Worm (Caenorhabditis elegans) whole organism, L4 larva: Measurements from ENCODE around the gene npr-36.

ENCODE experiments used
- F49E8.2 ChIP-seq: sonication (generic microtip); optimal IDR thresholded peaks from 2 replicates; lab custom pipeline; 2016; ENCODE audit warnings: missing compliant biosample characterization, mild to moderate bottlenecking, missing genetic modification characterization, borderline replicate concordance
- R02D3.7 ChIP-seq: fragments of 150-350 bp; sonication (generic microtip); optimal IDR thresholded peaks from 3 replicates; lab custom pipeline; 2014; ENCODE audit warnings: missing biosample characterization, missing genetic modification characterization
- T20F7.1 ChIP-seq: fragments of 200-800 bp; sonication (Bioruptor generic); optimal IDR thresholded peaks from 2 replicates; lab custom pipeline; 2018; ENCODE audit warnings: mild to moderate bottlenecking, missing genetic modification characterization, missing compliant biosample characterization
- T26A8.4 ChIP-seq: fragments of 200-800 bp; sonication (Bioruptor generic); IDR thresholded peaks from 2 replicates; pipeline ENCODE4 v1.3.6; 2022; ENCODE audit warnings: missing genetic modification characterization, missing compliant biosample characterization
- Y5F2A.4 ChIP-seq: fragments of 200-800 bp; sonication (Bioruptor generic); optimal IDR thresholded peaks from 2 replicates; lab custom pipeline; 2018; ENCODE audit warnings: mild to moderate bottlenecking, missing genetic modification characterization, missing compliant biosample characterization
- Y75B8A.6 ChIP-seq: fragments of 200-800 bp; sonication (Bioruptor generic); IDR thresholded peaks from 2 replicates; pipeline ENCODE4 v1.3.6; 2022; ENCODE audit warnings: missing genetic modification reagents, missing genetic modification characterization, missing compliant biosample characterization
- ZK546.5 ChIP-seq, 2 experiments: sonication (generic microtip); optimal IDR thresholded peaks; 2 replicates each; lab custom pipeline; 2017; ENCODE audit warnings: missing biosample characterization in 2 of 2, missing genetic modification characterization in 2 of 2
- ama-1 ChIP-seq: fragments of 150-350 bp; optimal IDR thresholded peaks from 2 replicates; lab custom pipeline; 2014; ENCODE audit warnings: inconsistent platforms, mixed read lengths
- arid-1 ChIP-seq: fragments of 200-800 bp; sonication (Bioruptor generic); conservative IDR thresholded peaks from 2 replicates; pipeline ENCODE4 v1.3.6; 2022; ENCODE audit warnings: missing genetic modification reagents, missing genetic modification characterization, missing compliant biosample characterization
- attf-4 ChIP-seq: sonication (generic microtip); optimal IDR thresholded peaks from 3 replicates; lab custom pipeline; 2017; ENCODE audit warnings: missing biosample characterization, missing genetic modification characterization
- ceh-20 ChIP-seq: fragments of 200-800 bp; sonication (Bioruptor generic); IDR thresholded peaks from 2 replicates; pipeline ENCODE4 v1.3.6; 2022; ENCODE audit warnings: missing genetic modification reagents, missing genetic modification characterization, missing compliant biosample characterization
- ceh-28 ChIP-seq: fragments of 150-350 bp; optimal IDR thresholded peaks from 2 replicates; lab custom pipeline; 2014; ENCODE audit warnings: missing biosample characterization, missing genetic modification reagents, missing genetic modification characterization
- daf-16 ChIP-seq, 3 experiments: sonication (generic microtip); optimal IDR thresholded peaks; 2 replicates each; lab custom pipeline; 2016 to 2017; ENCODE audit warnings: missing genetic modification characterization in 3 of 3, missing genetic modification reagents in 3 of 3, mild to moderate bottlenecking in 2 of 3, missing compliant biosample characterization in 2 of 3, missing biosample characterization in 1 of 3, moderate library complexity in 1 of 3
- daf-19 ChIP-seq: fragments of 200-800 bp; sonication (Bioruptor generic); conservative IDR thresholded peaks from 2 replicates; pipeline ENCODE4 v1.3.6; 2022; ENCODE audit warnings: missing genetic modification characterization, missing compliant biosample characterization
- dpl-1 ChIP-seq: fragments of 150-350 bp; optimal IDR thresholded peaks from 2 replicates; lab custom pipeline; 2014; ENCODE audit warnings: missing biosample characterization, missing genetic modification reagents, missing genetic modification characterization
- dve-1 ChIP-seq: sonication (generic microtip); optimal IDR thresholded peaks from 2 replicates; lab custom pipeline; 2017; ENCODE audit warnings: antibody characterized with exemption, mild to moderate bottlenecking, missing genetic modification characterization, missing compliant biosample characterization; ENCODE audit not compliant: insufficient read depth
- egl-27 ChIP-seq: sonication (generic microtip); optimal IDR thresholded peaks from 3 replicates; lab custom pipeline; 2017; ENCODE audit warnings: missing biosample characterization, missing genetic modification reagents, missing genetic modification characterization
- fkh-10 ChIP-seq: fragments of 150-350 bp; optimal IDR thresholded peaks from 2 replicates; lab custom pipeline; 2014; ENCODE audit warnings: missing biosample characterization, missing genetic modification reagents, missing genetic modification characterization
- hlh-11 ChIP-seq: fragments of 200-800 bp; sonication (Bioruptor generic); optimal IDR thresholded peaks from 2 replicates; lab custom pipeline; 2018; ENCODE audit warnings: mild to moderate bottlenecking, missing genetic modification characterization, missing compliant biosample characterization
- hlh-30 ChIP-seq: sonication (generic microtip); optimal IDR thresholded peaks from 2 replicates; lab custom pipeline; 2017; ENCODE audit warnings: antibody characterized with exemption, mild to moderate bottlenecking, missing genetic modification characterization, missing compliant biosample characterization; ENCODE audit not compliant: insufficient read depth
- jun-1 ChIP-seq: fragments of 150-350 bp; optimal IDR thresholded peaks from 2 replicates; lab custom pipeline; 2014; ENCODE audit warnings: missing biosample characterization, missing genetic modification reagents, missing genetic modification characterization
- lin-1 ChIP-seq: fragments of 200-800 bp; sonication (Bioruptor generic); IDR thresholded peaks from 2 replicates; pipeline ENCODE4 v1.3.6; 2022; ENCODE audit warnings: missing genetic modification reagents, missing genetic modification characterization, missing compliant biosample characterization
- lin-15B ChIP-seq: fragments of 150-350 bp; sonication (generic microtip); optimal IDR thresholded peaks from 3 replicates; lab custom pipeline; 2014; ENCODE audit warnings: missing biosample characterization, missing genetic modification characterization
- lin-38 ChIP-seq: fragments of 200-800 bp; sonication (Bioruptor generic); IDR thresholded peaks from 2 replicates; pipeline ENCODE4 v1.3.6; 2022; ENCODE audit warnings: missing genetic modification reagents, missing genetic modification characterization, missing compliant biosample characterization
- lir-3 ChIP-seq: sonication (generic microtip); optimal IDR thresholded peaks from 2 replicates; lab custom pipeline; 2016; ENCODE audit warnings: mild to moderate bottlenecking, missing genetic modification characterization, missing compliant biosample characterization
- mes-2 ChIP-seq: sonication (generic microtip); optimal IDR thresholded peaks from 2 replicates; lab custom pipeline; 2016; ENCODE audit warnings: missing genotype, mild to moderate bottlenecking, missing genetic modification characterization, missing compliant biosample characterization; ENCODE audit not compliant: poor library complexity, severe bottlenecking
- mxl-3 ChIP-seq: fragments of 200-800 bp; sonication (Bioruptor generic); optimal IDR thresholded peaks from 2 replicates; lab custom pipeline; 2018; ENCODE audit warnings: mild to moderate bottlenecking, missing genetic modification characterization, missing compliant biosample characterization
- nhr-102 ChIP-seq: sonication (generic microtip); optimal IDR thresholded peaks from 2 replicates; lab custom pipeline; 2016; ENCODE audit warnings: mild to moderate bottlenecking, missing genetic modification characterization, moderate library complexity, missing compliant biosample characterization
- nhr-111 ChIP-seq: fragments of 200-800 bp; sonication (Bioruptor generic); optimal IDR thresholded peaks from 2 replicates; lab custom pipeline; 2018; ENCODE audit warnings: mild to moderate bottlenecking, missing genetic modification characterization, missing compliant biosample characterization
- nhr-237 ChIP-seq: sonication (generic microtip); optimal IDR thresholded peaks from 2 replicates; lab custom pipeline; 2017; ENCODE audit warnings: missing biosample characterization, missing genetic modification characterization
- nhr-25 ChIP-seq: sonication (generic microtip); optimal IDR thresholded peaks from 2 replicates; lab custom pipeline; 2017; ENCODE audit warnings: missing genetic modification characterization, mild to moderate bottlenecking, missing compliant biosample characterization, antibody characterized with exemption, moderate library complexity, borderline replicate concordance; ENCODE audit not compliant: insufficient read depth
- nhr-28 ChIP-seq: fragments of 150-350 bp; optimal IDR thresholded peaks from 2 replicates; lab custom pipeline; 2014; ENCODE audit warnings: missing biosample characterization, missing genetic modification characterization
- nhr-41 ChIP-seq: fragments of 200-800 bp; sonication (Bioruptor generic); IDR thresholded peaks from 2 replicates; pipeline ENCODE4 v1.3.6; 2022; ENCODE audit warnings: missing genetic modification reagents, missing genetic modification characterization, missing compliant biosample characterization
- nhr-42 ChIP-seq: fragments of 200-800 bp; sonication (Bioruptor generic); IDR thresholded peaks from 2 replicates; pipeline ENCODE4 v1.3.6; 2022; ENCODE audit warnings: missing genetic modification characterization, missing compliant biosample characterization
- nhr-48 ChIP-seq: sonication (generic microtip); optimal IDR thresholded peaks from 2 replicates; lab custom pipeline; 2016; ENCODE audit warnings: mild to moderate bottlenecking, missing genetic modification characterization, missing compliant biosample characterization
- nhr-6 ChIP-seq: fragments of 150-350 bp; optimal IDR thresholded peaks from 2 replicates; lab custom pipeline; 2014; ENCODE audit warnings: missing biosample characterization, missing genetic modification characterization
- nhr-76 ChIP-seq: fragments of 150-350 bp; optimal IDR thresholded peaks from 2 replicates; lab custom pipeline; 2014; ENCODE audit warnings: missing biosample characterization, missing genetic modification characterization
- pqm-1 ChIP-seq: sonication (generic microtip); optimal IDR thresholded peaks from 2 replicates; lab custom pipeline; 2017; ENCODE audit warnings: missing biosample characterization, missing genetic modification characterization
- rbr-2 ChIP-seq: sonication (generic microtip); optimal IDR thresholded peaks from 2 replicates; lab custom pipeline; 2016; ENCODE audit warnings: missing genotype, missing genetic modification characterization, missing compliant biosample characterization
- skn-1 ChIP-seq: fragments of 150-350 bp; optimal IDR thresholded peaks from 2 replicates; lab custom pipeline; 2014; ENCODE audit warnings: missing biosample characterization, missing genetic modification characterization
- tra-1 ChIP-seq: fragments of 200-800 bp; sonication (Bioruptor generic); IDR thresholded peaks from 2 replicates; pipeline ENCODE4 v1.3.6; 2022; ENCODE audit warnings: missing genetic modification reagents, missing genetic modification characterization, missing compliant biosample characterization
- unc-62 ChIP-seq, 3 experiments: fragments of 150-350 bp in 1 of 3; sonication (generic microtip); optimal IDR thresholded peaks in 2 of 3; peaks in 1 of 3; 1 replicate in 1 of 3; 2 replicates in 2 of 3; lab custom pipeline; 2014 to 2017; ENCODE audit warnings: missing biosample characterization in 3 of 3, missing genetic modification characterization in 3 of 3, missing genetic modification reagents in 3 of 3, missing genotype in 1 of 3
- zag-1 ChIP-seq: fragments of 150-350 bp; optimal IDR thresholded peaks from 2 replicates; lab custom pipeline; 2014; ENCODE audit warnings: missing biosample characterization, missing genetic modification characterization
- zfp-2 ChIP-seq: sonication (generic microtip); optimal IDR thresholded peaks from 2 replicates; lab custom pipeline; 2016; ENCODE audit warnings: mild to moderate bottlenecking, missing genetic modification characterization, missing compliant biosample characterization
- ztf-11 ChIP-seq: fragments of 150-350 bp; optimal IDR thresholded peaks from 2 replicates; lab custom pipeline; 2014; ENCODE audit warnings: missing biosample characterization, missing genetic modification characterization

The npr-36 gene

DNA sequence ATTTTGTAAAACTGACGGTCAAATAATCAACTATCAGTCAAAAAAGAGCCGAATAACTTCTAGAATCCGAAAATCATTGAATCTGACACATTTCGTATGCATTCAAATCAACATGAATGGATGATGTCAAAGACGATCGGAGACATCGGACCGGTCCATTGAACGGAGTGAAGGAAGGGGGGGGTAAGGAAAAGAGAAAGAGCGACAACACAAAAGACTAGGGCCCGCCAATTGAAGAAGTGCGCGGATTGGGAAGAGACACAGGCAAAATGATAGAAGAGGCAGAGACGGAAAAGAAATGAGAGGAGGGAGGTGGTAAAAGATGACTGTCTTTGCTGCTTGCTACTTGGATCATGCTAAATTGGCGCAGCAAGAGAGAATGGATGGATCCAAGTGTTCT lies 10.0 kb downstream of the npr-36 start (continued):
- TF ChIP-seq ZK546.5 (tag; optimal IDR thresholded peaks at IDR 0.05; lab: Kevin White, UChicago) (no peak), daf-19 (GFP tag; lab: Robert Waterston, UW) (no peak), mes-2 (no peak), arid-1 (no peak), fkh-10 (GFP tag; lab: Kevin White, UChicago) (no peak), nhr-28 (no peak), nhr-42 (GFP tag; lab: Robert Waterston, UW) (no peak), hlh-11 (tag; lab: Kevin White, UChicago) (peak; percentile 23), unc-62 (GFP tag; optimal IDR thresholded peaks at IDR 0.05 in 1 of 2; lab: Kevin White, UChicago) (peak in 1 of 2 experiments; percentile 84), unc-62 (tag; optimal IDR thresholded peaks at IDR 0.05; lab: Kevin White, UChicago) (no peak), ceh-28 (tag; lab: Kevin White, UChicago) (no peak)
- TF ChIP-seq, all 104 proteins: peak for 5

- TF ChIP-seq Y5F2A.4 (GFP tag; lab: Kevin White, UChicago) (no peak), unc-62 (GFP tag; optimal IDR thresholded peaks at IDR 0.05 in 1 of 2; lab: Kevin White, UChicago) (peak in 1 of 2 experiments; percentile 98), unc-62 (tag; optimal IDR thresholded peaks at IDR 0.05; lab: Kevin White, UChicago) (no peak), ceh-20 (GFP tag; lab: Robert Waterston, UW) (no peak), ama-1 (lab: Kevin White, UChicago) (no peak), fkh-10 (GFP tag; lab: Kevin White, UChicago) (no peak), nhr-28 (peak; percentile 25)
- TF ChIP-seq, all 104 proteins: peak for 2
Observed at ce11 chrX:17373955-17374354, 14.4 kb downstream of the npr-36 start.

- no peak for TF ChIP-seq rbr-2 (tag; lab: Kevin White, UChicago)
- TF ChIP-seq jun-1 (tag; lab: Kevin White, UChicago), result no peak
- no peak for TF ChIP-seq lin-1
- TF ChIP-seq lin-38 (GFP tag; lab: Robert Waterston, UW), result no peak
- TF ChIP-seq nhr-76, result no peak
- TF ChIP-seq F49E8.2, result no peak
- no peak for TF ChIP-seq nhr-41
- no peak for TF ChIP-seq ztf-11 (tag; lab: Kevin White, UChicago)
- TF ChIP-seq dpl-1 (GFP tag; lab: Kevin White, UChicago), result no peak
- no peak for TF ChIP-seq nhr-237 (tag; lab: Kevin White, UChicago)
- TF ChIP-seq zfp-2, result no peak
- TF ChIP-seq daf-19 (GFP tag; lab: Robert Waterston, UW), result no peak
- TF ChIP-seq egl-27 (tag; lab: Kevin White, UChicago), result no peak
- no peak for TF ChIP-seq daf-16 (GFP tag; optimal IDR thresholded peaks at IDR 0.05; lab: Kevin White, UChicago)
- TF ChIP-seq daf-16 (tag; optimal IDR thresholded peaks at IDR 0.05; lab: Kevin White, UChicago), result no peak
- no peak for TF ChIP-seq T20F7.1
- no peak for TF ChIP-seq hlh-30 (tag; lab: Kevin White, UChicago)
- no peak for TF ChIP-seq lin-15B
- TF ChIP-seq R02D3.7, result no peak
- TF ChIP-seq nhr-102 (tag; lab: Kevin White, UChicago), result no peak
- TF ChIP-seq zag-1 (tag; lab: Kevin White, UChicago), result no peak
Observed at ce11 chrX:17374534-17374933, 15.0 kb downstream of the npr-36 start, which contains the start of gene F10D7.3. TSS of gene F10D7.3 (minus strand) at chrX:17374634.

ce11 chrX:17375877-17376276 lies 16.3 kb downstream of the npr-36 start:
- TF ChIP-seq nhr-25 (tag; lab: Kevin White, UChicago) (no peak), attf-4 (tag; lab: Kevin White, UChicago) (no peak), nhr-76 (no peak), Y75B8A.6 (GFP tag; lab: Robert Waterston, UW) (no peak), tra-1 (GFP tag; lab: Robert Waterston, UW) (0 out of 2 replicates have a peak, but pooled peaks have one; percentile 11), nhr-6 (peak; percentile 38), lir-3 (tag; lab: Kevin White, UChicago) (no peak), nhr-102 (tag; lab: Kevin White, UChicago) (no peak), hlh-30 (tag; lab: Kevin White, UChicago) (peak; percentile 13), T26A8.4 (GFP tag; lab: Robert Waterston, UW) (no peak), mxl-3 (no peak), pqm-1 (tag; lab: Kevin White, UChicago) (peak; percentile 38), lin-15B (no peak), nhr-48 (tag; lab: Kevin White, UChicago) (no peak), hlh-11 (tag; lab: Kevin White, UChicago) (peak; percentile 41), nhr-111 (no peak), skn-1 (tag; lab: Kevin White, UChicago) (no peak), dve-1 (tag; lab: Kevin White, UChicago) (peak; percentile 70), daf-16 (GFP tag; optimal IDR thresholded peaks at IDR 0.05; lab: Kevin White, UChicago) (no peak), daf-16 (tag; optimal IDR thresholded peaks at IDR 0.05; lab: Kevin White, UChicago) (peak; percentile 50), Y5F2A.4 (GFP tag; lab: Kevin White, UChicago) (no peak)
